Fruit fly (Drosophila melanogaster): Measurements from ENCODE around the gene Ndc1.
A peak's percentile ranks its signal among the peaks of the same experiment; 100 is the strongest.

Ndc1 gene

dm6 chr3R:23890886-23891285, 33.3 kb upstream of the Ndc1 start, which contains the start of gene TfIIA-S (continued):
- TF ChIP-seq CG31388 (GFP tag; optimal IDR thresholded peaks at IDR 0.05), result peak; percentile 55
- TF ChIP-seq CG4617 (GFP tag; optimal IDR thresholded peaks at IDR 0.05; ENCODE audit: borderline replicate concordance), result peak; percentile 94
- peak; percentile 74 for TF ChIP-seq lbe (GFP tag; optimal IDR thresholded peaks at IDR 0.05)
- peak; percentile 30 for TF ChIP-seq ab (GFP tag; optimal IDR thresholded peaks at IDR 0.05)
- no peak for TF ChIP-seq CG1024 (GFP tag; IDR thresholded peaks at IDR 0.05)
- TF ChIP-seq Aef1 (GFP tag; IDR thresholded peaks at IDR 0.05), result no peak
- peak; percentile 75 for TF ChIP-seq mirr (GFP tag; optimal IDR thresholded peaks at IDR 0.05)
- peak; percentile 70 for TF ChIP-seq CG18619 (GFP tag; optimal IDR thresholded peaks at IDR 0.05)
- no peak for TF ChIP-seq lov (optimal IDR thresholded peaks at IDR 0.05)
- TF ChIP-seq lov (GFP tag; IDR thresholded peaks at IDR 0.05), result no peak
- peak; percentile 92 for TF ChIP-seq YL-1 (GFP tag; optimal IDR thresholded peaks at IDR 0.05)
- peak; percentile 3 for TF ChIP-seq twi (tag; optimal IDR thresholded peaks at IDR 0.05)
- TF ChIP-seq gsb-n (tag; optimal IDR thresholded peaks at IDR 0.05), result peak; percentile 45
- TF ChIP-seq CG8089 (GFP tag; optimal IDR thresholded peaks at IDR 0.05), result peak; percentile 74
- peak; percentile 79 to 83 for TF ChIP-seq Pdp1 (GFP tag; optimal IDR thresholded peaks at IDR 0.05)
- no peak for TF ChIP-seq CG6813 (GFP tag; optimal IDR thresholded peaks at IDR 0.05)
- no peak for TF ChIP-seq ssp (GFP tag; IDR thresholded peaks at IDR 0.05)
- TF ChIP-seq CG12155 (GFP tag; optimal IDR thresholded peaks at IDR 0.05), result peak; percentile 84
- no peak for TF ChIP-seq slbo (GFP tag; IDR thresholded peaks at IDR 0.05)
- TF ChIP-seq CG3995 (GFP tag; optimal IDR thresholded peaks at IDR 0.05), result peak; percentile 61
- TF ChIP-seq CG14441 (GFP tag; IDR thresholded peaks at IDR 0.05), result no peak
- TF ChIP-seq Nf-YB (GFP tag; optimal IDR thresholded peaks at IDR 0.05), result peak; percentile 24
- TF ChIP-seq nmo (GFP tag; optimal IDR thresholded peaks at IDR 0.05), result peak; percentile 60
- TF ChIP-seq Stat92E (GFP tag; optimal IDR thresholded peaks at IDR 0.05), result no peak
- TF ChIP-seq CG7372 (GFP tag; IDR thresholded peaks at IDR 0.05), result no peak
- TF ChIP-seq fd3F (GFP tag; optimal IDR thresholded peaks at IDR 0.05), result peak; percentile 37
- peak; percentile 38 for TF ChIP-seq CG14965 (GFP tag; optimal IDR thresholded peaks at IDR 0.05; ENCODE audit: borderline replicate concordance)
- TF ChIP-seq maf-S (GFP tag; optimal IDR thresholded peaks at IDR 0.05), result peak; percentile 78
- TF ChIP-seq ranshi (GFP tag; IDR thresholded peaks at IDR 0.05), result no peak
- TF ChIP-seq CG18011 (GFP tag; optimal IDR thresholded peaks at IDR 0.05), result peak; percentile 37
- TF ChIP-seq CG10979 (tag; optimal IDR thresholded peaks at IDR 0.05), result peak; percentile 90
- TF ChIP-seq otp (GFP tag; IDR thresholded peaks at IDR 0.05), result no peak
- TF ChIP-seq ci (GFP tag; IDR thresholded peaks at IDR 0.05), result no peak
- peak; percentile 50 for TF ChIP-seq schlank (tag; optimal IDR thresholded peaks at IDR 0.05)
- TF ChIP-seq CG16813 (GFP tag; IDR thresholded peaks at IDR 0.05; ENCODE audit: partially characterized antibody), result no peak
- TF ChIP-seq CG9215 (GFP tag; IDR thresholded peaks at IDR 0.05), result no peak
- no peak for TF ChIP-seq CG7357 (GFP tag; IDR thresholded peaks at IDR 0.05)
- no peak for TF ChIP-seq CG13287 (GFP tag; IDR thresholded peaks at IDR 0.05; ENCODE audit: partially characterized antibody)
- peak; percentile 52 for TF ChIP-seq slp2 (GFP tag; optimal IDR thresholded peaks at IDR 0.05)
- TF ChIP-seq Hr51 (GFP tag; optimal IDR thresholded peaks at IDR 0.05), result peak in 1 of 2 experiments; percentile 83
- TF ChIP-seq HmgZ (tag; optimal IDR thresholded peaks at IDR 0.05), result peak; percentile 95

dm6 chr3R:23893460-23893859, 30.7 kb upstream of the Ndc1 start, which contains the start of gene tbrd-1:
TSS of gene tbrd-1 (minus strand) at chr3R:23893560.
- TF ChIP-seq PHDP (tag; optimal IDR thresholded peaks at IDR 0.05) (no peak), Dref (GFP tag; IDR thresholded peaks at IDR 0.05) (no peak), Fer3 (tag; optimal IDR thresholded peaks at IDR 0.05) (no peak), CG32772 (GFP tag; IDR thresholded peaks at IDR 0.05) (no peak), D19B (GFP tag; optimal IDR thresholded peaks at IDR 0.05) (no peak), Taf1 (GFP tag; IDR thresholded peaks at IDR 0.05) (no peak), CG33557 (GFP tag; optimal IDR thresholded peaks at IDR 0.05) (no peak), mam (GFP tag; optimal IDR thresholded peaks at IDR 0.05) (no peak), Dll (GFP tag; IDR thresholded peaks at IDR 0.05; ENCODE audit: partially characterized antibody) (no peak), CG17568 (GFP tag; optimal IDR thresholded peaks at IDR 0.05) (no peak), Trl (optimal IDR thresholded peaks at IDR 0.05) (no peak), Trl (GFP tag; optimal IDR thresholded peaks at IDR 0.05) (no peak), Side (GFP tag; optimal IDR thresholded peaks at IDR 0.05) (no peak)
